Worm (Caenorhabditis elegans): ENCODE results near the gene C50B6.3.
A peak's percentile ranks its signal among the peaks of the same experiment; 100 is the strongest.

C50B6.3 gene

ce11 chrV:13275959-13276358, 37.4 kb upstream of the C50B6.3 start, which contains the start of gene F32F2.4:
Gene F32F2.4 (plus strand): TSS chrV:13276259.
- TF ChIP-seq zag-1 (tag; optimal IDR thresholded peaks at IDR 0.05) (no peak), ceh-16 (tag; optimal IDR thresholded peaks at IDR 0.05) (no peak), nhr-67 (tag; optimal IDR thresholded peaks at IDR 0.05) (no peak)

- no peak for TF ChIP-seq ZK546.5 (tag; optimal IDR thresholded peaks at IDR 0.05)
- no peak for TF ChIP-seq ztf-4 (tag; optimal IDR thresholded peaks at IDR 0.05)
- TF ChIP-seq zag-1 (tag; optimal IDR thresholded peaks at IDR 0.05): no peak
- no peak for TF ChIP-seq elt-2 (tag; optimal IDR thresholded peaks at IDR 0.05)
- TF ChIP-seq nhr-25 (tag; optimal IDR thresholded peaks at IDR 0.05): no peak
- no peak for TF ChIP-seq nhr-11 (tag; optimal IDR thresholded peaks at IDR 0.05)
- no peak for TF ChIP-seq ztf-11 (tag; optimal IDR thresholded peaks at IDR 0.05)
- TF ChIP-seq fkh-10 (GFP tag; optimal IDR thresholded peaks at IDR 0.05): no peak
- no peak for TF ChIP-seq nfya-1 (tag; optimal IDR thresholded peaks at IDR 0.05; ENCODE audit: insufficient read depth)
- TF ChIP-seq unc-39 (tag; optimal IDR thresholded peaks at IDR 0.05): no peak
- TF ChIP-seq R02D3.7 (tag; optimal IDR thresholded peaks at IDR 0.05): no peak
- no peak for TF ChIP-seq unc-62 (GFP tag; optimal IDR thresholded peaks at IDR 0.05)
- no peak for TF ChIP-seq aly-2 (tag; optimal IDR thresholded peaks at IDR 0.05)
Measured at ce11 chrV:13280382-13280781, 33.0 kb upstream of the C50B6.3 start.

ce11 chrV:13282958-13283357, 30.4 kb upstream of the C50B6.3 start:
- TF ChIP-seq ceh-28 (tag; optimal IDR thresholded peaks at IDR 0.05) (no peak), nhr-28 (tag; optimal IDR thresholded peaks at IDR 0.05) (no peak), unc-62 (GFP tag; optimal IDR thresholded peaks at IDR 0.05) (no peak), ceh-16 (tag; optimal IDR thresholded peaks at IDR 0.05) (no peak), sea-2 (GFP tag; optimal IDR thresholded peaks at IDR 0.05) (no peak), ceh-82 (tag; optimal IDR thresholded peaks at IDR 0.05) (no peak), nhr-43 (tag; optimal IDR thresholded peaks at IDR 0.05; ENCODE audit: poor library complexity, severe bottlenecking) (no peak), elt-3 (tag; optimal IDR thresholded peaks at IDR 0.05) (no peak), ceh-9 (tag; optimal IDR thresholded peaks at IDR 0.05) (no peak), tbx-2 (tag; optimal IDR thresholded peaks at IDR 0.05) (no peak), elt-2 (tag; optimal IDR thresholded peaks at IDR 0.05) (no peak), zag-1 (tag; optimal IDR thresholded peaks at IDR 0.05) (no peak)

- TF ChIP-seq ZK546.5 (tag; optimal IDR thresholded peaks at IDR 0.05) (no peak), unc-39 (tag; optimal IDR thresholded peaks at IDR 0.05) (no peak), nhr-25 (tag; optimal IDR thresholded peaks at IDR 0.05) (peak; percentile 21)
Measured at ce11 chrV:13285284-13285683, 28.1 kb upstream of the C50B6.3 start.

ce11 chrV:13286525-13286924, 26.8 kb upstream of the C50B6.3 start:
- TF ChIP-seq nhr-77 (tag; optimal IDR thresholded peaks at IDR 0.05) (no peak), fos-1 (tag; optimal IDR thresholded peaks at IDR 0.05) (no peak), ZK546.5 (tag; optimal IDR thresholded peaks at IDR 0.05) (no peak), zag-1 (tag; optimal IDR thresholded peaks at IDR 0.05) (no peak)

- TF ChIP-seq ama-1 (optimal IDR thresholded peaks at IDR 0.05): no peak
- TF ChIP-seq mml-1 (tag; optimal IDR thresholded peaks at IDR 0.05): no peak
Measured at ce11 chrV:13288881-13289280, 24.5 kb upstream of the C50B6.3 start.

- TF ChIP-seq mml-1 (tag; optimal IDR thresholded peaks at IDR 0.05): no peak
- no peak for TF ChIP-seq nhr-11 (tag; optimal IDR thresholded peaks at IDR 0.05)
Measured at ce11 chrV:13294507-13294906, 18.9 kb upstream of the C50B6.3 start.

ce11 chrV:13295859-13296258, 17.5 kb upstream of the C50B6.3 start, which contains the start of gene uig-1:
Gene uig-1 (minus strand): TSS chrV:13295978.
- TF ChIP-seq nfya-1 (tag; optimal IDR thresholded peaks at IDR 0.05; ENCODE audit: insufficient read depth): peak; percentile 30
- TF ChIP-seq ama-1 (optimal IDR thresholded peaks at IDR 0.05): no peak
